Fruit fly (Drosophila melanogaster): ENCODE results near the gene CG14777.
A peak's percentile ranks its signal among the peaks of the same experiment; 100 is the strongest.

DNA sequence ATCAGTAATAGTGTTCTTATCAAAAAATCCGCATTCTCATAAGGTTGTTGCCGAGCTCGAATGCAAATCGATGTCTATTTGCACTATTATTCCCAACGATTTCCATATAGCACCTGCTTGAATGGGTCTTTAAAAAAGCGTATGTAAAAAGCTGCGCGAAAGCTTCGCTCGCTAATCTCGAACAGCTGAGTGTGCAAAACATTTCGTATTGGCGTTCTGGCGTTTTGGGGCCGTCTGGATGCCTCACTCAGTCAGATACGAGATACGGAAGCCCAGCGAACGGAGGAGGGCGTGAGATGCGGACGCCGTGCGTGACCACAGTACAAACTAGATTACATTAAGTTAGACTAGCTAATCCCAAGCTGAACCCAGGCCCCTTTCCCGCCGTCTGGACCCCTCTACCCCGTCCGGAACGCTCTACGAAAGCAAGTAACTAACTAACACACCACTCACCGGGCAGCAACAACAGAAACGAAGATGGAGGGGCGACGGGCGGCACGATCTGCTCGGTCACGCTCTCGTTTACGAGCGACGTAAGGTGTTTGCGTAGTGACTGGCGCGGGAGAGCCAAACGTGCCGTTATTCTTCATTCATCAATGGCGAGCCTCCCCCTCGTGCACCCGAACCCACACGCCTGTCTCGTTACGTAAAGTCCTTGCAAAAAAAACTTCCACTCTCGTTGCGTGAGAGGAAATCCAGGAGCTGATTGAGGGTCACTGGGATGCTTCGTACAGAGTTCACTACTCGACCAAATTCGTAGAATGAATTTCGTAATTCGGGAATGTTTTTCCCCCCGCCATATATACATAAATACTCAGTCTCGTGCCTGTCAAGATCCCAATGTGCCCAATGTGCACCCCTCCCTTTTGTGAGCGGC, 809 bp downstream of the CG14777 start:
- TF ChIP-seq CG8478 (optimal IDR thresholded peaks at IDR 0.05) (no peak), EcR (GFP tag; optimal IDR thresholded peaks at IDR 0.05) (no peak), psq (optimal IDR thresholded peaks at IDR 0.05) (no peak), usp (GFP tag; optimal IDR thresholded peaks at IDR 0.05) (no peak), pan (optimal IDR thresholded peaks at IDR 0.05) (no peak), Dll (optimal IDR thresholded peaks at IDR 0.05) (peak; percentile 53)

Data from whole organism.